Worm (Caenorhabditis elegans) whole organism, L3 larva: ENCODE results near the gene nspd-4.

Experiments
- aly-2 ChIP-seq: fragments of 150-350 bp; optimal IDR thresholded peaks from 2 replicates; lab custom pipeline; 2014; ENCODE audit warnings: missing biosample characterization, missing genetic modification characterization
- lin-39 ChIP-seq: fragments of 150-350 bp; optimal IDR thresholded peaks from 2 replicates; lab custom pipeline; 2018; ENCODE audit warnings: missing biosample characterization, missing genetic modification reagents, missing genetic modification characterization
- mdl-1 ChIP-seq: fragments of 150-350 bp; optimal IDR thresholded peaks from 2 replicates; lab custom pipeline; 2014; ENCODE audit warnings: missing biosample characterization, missing genetic modification characterization
- nhr-12 ChIP-seq: fragments of 150-350 bp; optimal IDR thresholded peaks from 2 replicates; lab custom pipeline; 2014; ENCODE audit warnings: missing biosample characterization, missing genetic modification characterization
- nhr-237 ChIP-seq: fragments of 150-350 bp; optimal IDR thresholded peaks from 2 replicates; lab custom pipeline; 2014; ENCODE audit warnings: missing biosample characterization, missing genetic modification characterization
- pqm-1 ChIP-seq: fragments of 150-350 bp; optimal IDR thresholded peaks from 2 replicates; lab custom pipeline; 2017; ENCODE audit warnings: missing biosample characterization, missing genetic modification characterization, inconsistent platforms
- snpc-4 ChIP-seq: fragments of 150-350 bp; optimal IDR thresholded peaks from 2 replicates; lab custom pipeline; 2014; ENCODE audit warnings: missing biosample characterization, missing genetic modification characterization
- unc-62 ChIP-seq: fragments of 150-350 bp; sonication (generic microtip); optimal IDR thresholded peaks from 4 replicates; lab custom pipeline; 2014; ENCODE audit warnings: missing biosample characterization, missing genetic modification reagents, missing genetic modification characterization
- zag-1 ChIP-seq: fragments of 150-350 bp; optimal IDR thresholded peaks from 2 replicates; lab custom pipeline; 2014; ENCODE audit warnings: missing biosample characterization, missing genetic modification characterization
- ztf-4 ChIP-seq: fragments of 150-350 bp; optimal IDR thresholded peaks from 2 replicates; lab custom pipeline; 2014; ENCODE audit warnings: missing biosample characterization, missing genetic modification characterization

DNA sequence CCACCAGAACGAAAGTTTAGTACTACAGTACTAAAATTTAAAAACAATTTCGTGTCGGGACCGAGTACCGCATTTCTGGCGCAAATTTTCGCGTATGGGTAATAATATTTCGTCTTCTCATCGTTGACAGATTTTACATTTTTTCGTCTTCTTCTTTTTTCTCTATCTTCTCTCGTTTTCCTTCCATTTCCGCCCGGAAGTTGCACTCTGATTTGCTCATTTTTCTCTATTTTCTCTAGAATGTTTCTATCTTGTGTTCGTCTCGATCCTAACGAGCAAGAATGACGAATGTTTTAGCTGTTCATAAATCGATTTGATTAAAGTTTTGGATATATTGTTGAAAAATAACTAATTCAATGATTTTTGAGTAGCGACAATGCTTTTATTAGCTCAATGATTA, 13.1 kb downstream of the nspd-4 start:
- no peak for TF ChIP-seq aly-2 (tag; lab: Kevin White, UChicago)
- no peak for TF ChIP-seq zag-1 (tag; lab: Kevin White, UChicago)
- TF ChIP-seq nhr-12 = no peak
- peak; percentile 7 for TF ChIP-seq snpc-4
- no peak for TF ChIP-seq ztf-4 (tag; lab: Kevin White, UChicago)
- TF ChIP-seq lin-39 = no peak
- TF ChIP-seq unc-62 (GFP tag; lab: Kevin White, UChicago) = no peak
- no peak for TF ChIP-seq nhr-237
- no peak for TF ChIP-seq mdl-1
- TF ChIP-seq pqm-1 = no peak
